Worm (Caenorhabditis elegans) whole organism, early embryonic: ENCODE results near the gene str-97.

Experiments
- B0310.2 ChIP-seq: sonication (generic microtip); optimal IDR thresholded peaks from 2 replicates; lab custom pipeline; 2016; ENCODE audit warnings: mild to moderate bottlenecking, missing genetic modification characterization, missing compliant biosample characterization
- F13C5.2 ChIP-seq: sonication (generic microtip); optimal IDR thresholded peaks from 2 replicates; lab custom pipeline; 2017; ENCODE audit warnings: mild to moderate bottlenecking, missing genetic modification characterization, inconsistent platforms, missing compliant biosample characterization
- aly-1 ChIP-seq: sonication (generic microtip); optimal IDR thresholded peaks from 2 replicates; lab custom pipeline; 2016; ENCODE audit warnings: missing genetic modification characterization, missing compliant biosample characterization
- ama-1 ChIP-seq: fragments of 150-350 bp; optimal IDR thresholded peaks from 2 replicates; lab custom pipeline; 2014
- ceh-13 ChIP-seq: fragments of 200-800 bp; sonication (Bioruptor generic); optimal IDR thresholded peaks from 2 replicates; lab custom pipeline; 2018; ENCODE audit warnings: mild to moderate bottlenecking, missing genetic modification characterization, missing compliant biosample characterization
- ceh-36 ChIP-seq: sonication (generic microtip); optimal IDR thresholded peaks from 2 replicates; lab custom pipeline; 2016; ENCODE audit warnings: missing genetic modification characterization, inconsistent platforms, missing compliant biosample characterization
- ets-7 ChIP-seq: sonication (generic microtip); optimal IDR thresholded peaks from 2 replicates; lab custom pipeline; 2016; ENCODE audit warnings: missing genotype, missing genetic modification characterization, missing compliant biosample characterization
- flt-1 ChIP-seq: fragments of 200-800 bp; sonication (Bioruptor generic); IDR thresholded peaks from 2 replicates; pipeline ENCODE4 v1.3.6; 2022; ENCODE audit warnings: missing genetic modification characterization, missing compliant biosample characterization
- hmbx-1 ChIP-seq: sonication (generic microtip); optimal IDR thresholded peaks from 2 replicates; lab custom pipeline; 2016; ENCODE audit warnings: mild to moderate bottlenecking, missing genetic modification characterization, missing compliant biosample characterization
- hmg-4 ChIP-seq: fragments of 200-800 bp; sonication (Bioruptor generic); optimal IDR thresholded peaks from 2 replicates; lab custom pipeline; 2018; ENCODE audit warnings: mild to moderate bottlenecking, missing genetic modification characterization, missing compliant biosample characterization
- hnd-1 ChIP-seq: sonication (generic microtip); optimal IDR thresholded peaks from 2 replicates; lab custom pipeline; 2016; ENCODE audit warnings: missing genetic modification characterization, missing compliant biosample characterization
- pes-1 ChIP-seq: fragments of 200-800 bp; sonication (Bioruptor generic); IDR thresholded peaks from 2 replicates; pipeline ENCODE4 v1.3.6; 2022; ENCODE audit warnings: missing genetic modification reagents, missing genetic modification characterization, missing compliant biosample characterization
- scrt-1 ChIP-seq: fragments of 200-800 bp; sonication (Bioruptor generic); IDR thresholded peaks from 2 replicates; pipeline ENCODE4 v1.3.6; 2022; ENCODE audit warnings: missing genetic modification characterization, missing compliant biosample characterization
- sea-1 ChIP-seq: fragments of 200-800 bp; sonication (Bioruptor generic); conservative IDR thresholded peaks from 2 replicates; pipeline ENCODE4 v1.3.6; 2022; ENCODE audit warnings: missing genetic modification characterization, missing compliant biosample characterization
- tbx-11 ChIP-seq: fragments of 200-800 bp; sonication (Bioruptor generic); IDR thresholded peaks from 2 replicates; pipeline ENCODE4 v1.3.6; 2022; ENCODE audit warnings: missing genetic modification characterization, missing compliant biosample characterization
- tbx-37 ChIP-seq: fragments of 200-800 bp; sonication (Bioruptor generic); conservative IDR thresholded peaks from 2 replicates; pipeline ENCODE4 v1.3.6; 2022; ENCODE audit warnings: missing genetic modification reagents, missing genetic modification characterization, missing compliant biosample characterization
- tra-4 ChIP-seq: sonication (generic microtip); optimal IDR thresholded peaks from 2 replicates; lab custom pipeline; 2017; ENCODE audit warnings: missing genetic modification characterization, missing compliant biosample characterization

str-97 gene

ce11 chrV:16155111-16155510 lies at the start of gene str-97:
Gene str-97 (minus strand): TSS chrV:16155211.
- no peak for TF ChIP-seq tbx-37
- TF ChIP-seq F13C5.2 (tag; lab: Kevin White, UChicago) = no peak
- TF ChIP-seq ets-7 = no peak
- no peak for TF ChIP-seq sea-1 (GFP tag; lab: Robert Waterston, UW)
- no peak for TF ChIP-seq flt-1 (GFP tag; lab: Robert Waterston, UW)
- no peak for TF ChIP-seq ceh-13
- no peak for TF ChIP-seq ceh-36 (tag; lab: Kevin White, UChicago)
- no peak for TF ChIP-seq hmg-4
- TF ChIP-seq pes-1 = no peak
- TF ChIP-seq hnd-1 (tag; lab: Kevin White, UChicago) = no peak
- no peak for TF ChIP-seq tra-4
- TF ChIP-seq tbx-11 = no peak
- no peak for TF ChIP-seq scrt-1 (GFP tag; lab: Robert Waterston, UW)
- TF ChIP-seq B0310.2 = no peak
- TF ChIP-seq hmbx-1 (tag; lab: Kevin White, UChicago) = no peak
- no peak for TF ChIP-seq ama-1 (lab: Kevin White, UChicago)
- TF ChIP-seq aly-1 (tag; lab: Kevin White, UChicago) = no peak

ce11 chrV:16202618-16203017 lies 47.6 kb upstream of the str-97 start, which contains the start of gene F11A5.18:
Gene F11A5.18 (plus strand): TSS chrV:16202918.
- TF ChIP-seq tbx-11 (no peak), hmg-4 (no peak), scrt-1 (GFP tag; lab: Robert Waterston, UW) (no peak), pes-1 (no peak), sea-1 (GFP tag; lab: Robert Waterston, UW) (no peak), ama-1 (lab: Kevin White, UChicago) (no peak), ceh-36 (tag; lab: Kevin White, UChicago) (no peak), F13C5.2 (tag; lab: Kevin White, UChicago) (no peak), tbx-37 (no peak)

ce11 chrV:16201730-16202129 lies 46.7 kb upstream of the str-97 start, which contains the start of gene F11A5.17:
Gene F11A5.17 (plus strand): TSS chrV:16202030.
- TF ChIP-seq ceh-13 (no peak), hmbx-1 (tag; lab: Kevin White, UChicago) (no peak), hnd-1 (tag; lab: Kevin White, UChicago) (no peak), scrt-1 (GFP tag; lab: Robert Waterston, UW) (no peak), F13C5.2 (tag; lab: Kevin White, UChicago) (no peak), sea-1 (GFP tag; lab: Robert Waterston, UW) (no peak), hmg-4 (no peak), ama-1 (lab: Kevin White, UChicago) (no peak)

- TF ChIP-seq tra-4 (no peak), F13C5.2 (tag; lab: Kevin White, UChicago) (no peak), aly-1 (tag; lab: Kevin White, UChicago) (no peak), scrt-1 (GFP tag; lab: Robert Waterston, UW) (no peak), B0310.2 (no peak), hnd-1 (tag; lab: Kevin White, UChicago) (no peak), ama-1 (lab: Kevin White, UChicago) (no peak), flt-1 (GFP tag; lab: Robert Waterston, UW) (no peak), hmg-4 (no peak), tbx-37 (no peak), ets-7 (no peak), ceh-36 (tag; lab: Kevin White, UChicago) (no peak), pes-1 (no peak), ceh-13 (no peak), hmbx-1 (tag; lab: Kevin White, UChicago) (no peak), sea-1 (GFP tag; lab: Robert Waterston, UW) (no peak), tbx-11 (no peak)
Measured at ce11 chrV:16198016-16198415, 43.0 kb upstream of the str-97 start, which contains the start of gene F11A5.5. Gene F11A5.5 (plus strand): TSS chrV:16198316.

ce11 chrV:16195379-16195778 lies 40.4 kb upstream of the str-97 start, which contains the start of gene rabr-3:
Gene rabr-3 (plus strand): TSS chrV:16195679.
- TF ChIP-seq flt-1 (GFP tag; lab: Robert Waterston, UW) = no peak
- no peak for TF ChIP-seq F13C5.2 (tag; lab: Kevin White, UChicago)
- TF ChIP-seq hmbx-1 (tag; lab: Kevin White, UChicago) = no peak
- TF ChIP-seq scrt-1 (GFP tag; lab: Robert Waterston, UW) = no peak
- no peak for TF ChIP-seq ceh-13
- no peak for TF ChIP-seq pes-1
- TF ChIP-seq sea-1 (GFP tag; lab: Robert Waterston, UW) = no peak
- no peak for TF ChIP-seq tbx-11
- TF ChIP-seq ets-7 = no peak
- TF ChIP-seq hmg-4 = no peak
- TF ChIP-seq ceh-36 (tag; lab: Kevin White, UChicago) = no peak
- TF ChIP-seq aly-1 (tag; lab: Kevin White, UChicago) = no peak
- TF ChIP-seq ama-1 (lab: Kevin White, UChicago) = no peak
- no peak for TF ChIP-seq hnd-1 (tag; lab: Kevin White, UChicago)
- TF ChIP-seq tbx-37 = no peak
- no peak for TF ChIP-seq tra-4

- TF ChIP-seq ama-1 (lab: Kevin White, UChicago) (no peak), F13C5.2 (tag; lab: Kevin White, UChicago) (no peak), tbx-11 (no peak), B0310.2 (no peak), tra-4 (no peak), hnd-1 (tag; lab: Kevin White, UChicago) (no peak), sea-1 (GFP tag; lab: Robert Waterston, UW) (no peak), pes-1 (no peak), scrt-1 (GFP tag; lab: Robert Waterston, UW) (no peak), hmg-4 (no peak), flt-1 (GFP tag; lab: Robert Waterston, UW) (no peak), tbx-37 (no peak), aly-1 (tag; lab: Kevin White, UChicago) (no peak), hmbx-1 (tag; lab: Kevin White, UChicago) (no peak), ceh-13 (no peak), ceh-36 (tag; lab: Kevin White, UChicago) (no peak), ets-7 (no peak)
Measured at ce11 chrV:16194639-16195038, 39.6 kb upstream of the str-97 start, which contains the start of gene rabr-4. Gene rabr-4 (plus strand): TSS chrV:16194939.

ce11 chrV:16192114-16192513 lies 37.1 kb upstream of the str-97 start, which contains the start of gene srh-279:
Gene srh-279 (plus strand): TSS chrV:16192414.
- TF ChIP-seq sea-1 (GFP tag; lab: Robert Waterston, UW) = no peak
- no peak for TF ChIP-seq ets-7
- TF ChIP-seq flt-1 (GFP tag; lab: Robert Waterston, UW) = no peak
- no peak for TF ChIP-seq F13C5.2 (tag; lab: Kevin White, UChicago)
- no peak for TF ChIP-seq ceh-36 (tag; lab: Kevin White, UChicago)
